Fruit fly (Drosophila melanogaster) whole organism: ENCODE data around the gene CG9515.

ENCODE experiments used
- CG8478 ChIP-seq: fragments of >200 bp; optimal IDR thresholded peaks from 2 replicates; lab custom pipeline; 2018; ENCODE audit warnings: inconsistent platforms
- Dll ChIP-seq: fragments of >200 bp; optimal IDR thresholded peaks from 2 replicates; lab custom pipeline; 2017
- EcR ChIP-seq, 2 experiments: fragments of >200 bp; optimal IDR thresholded peaks; 2 replicates each; lab custom pipeline; 2017; ENCODE audit warnings: missing biosample characterization in 2 of 2, missing genetic modification characterization in 2 of 2, missing genetic modification reagents in 2 of 2
- pan ChIP-seq: fragments of >200 bp; optimal IDR thresholded peaks from 2 replicates; lab custom pipeline; 2017
- psq ChIP-seq: fragments of >200 bp; optimal IDR thresholded peaks from 2 replicates; lab custom pipeline; 2017
- usp ChIP-seq: fragments of >200 bp; optimal IDR thresholded peaks from 2 replicates; lab custom pipeline; 2017; ENCODE audit warnings: missing biosample characterization, missing genetic modification characterization, mixed read lengths

The CG9515 gene

dm6 chr2L:8947989-8948388 is 4.9 kb upstream of the CG9515 start:
- TF ChIP-seq psq (lab: Kevin White, UChicago) (no peak), CG8478 (lab: Kevin White, UChicago) (no peak), pan (lab: Kevin White, UChicago) (no peak), Dll (lab: Kevin White, UChicago) (no peak), EcR (GFP tag; optimal IDR thresholded peaks at IDR 0.05; lab: Kevin White, UChicago) (no peak), usp (no peak)

- no peak for TF ChIP-seq EcR (GFP tag; optimal IDR thresholded peaks at IDR 0.05; lab: Kevin White, UChicago)
- TF ChIP-seq usp, result no peak
- no peak for TF ChIP-seq psq (lab: Kevin White, UChicago)
- TF ChIP-seq pan (lab: Kevin White, UChicago), result no peak
- no peak for TF ChIP-seq CG8478 (lab: Kevin White, UChicago)
- TF ChIP-seq Dll (lab: Kevin White, UChicago), result no peak
These were observed 3.8 kb upstream of the CG9515 start, which contains the start of gene CG46397 for dm6 chr2L:8946718-8947316. TSS of gene CG46397 (plus strand) at chr2L:8947266.

dm6 chr2L:8941736-8942337 is 1.2 kb downstream of the CG9515 start, which contains the start of gene Argl:
TSS of gene Argl (minus strand) at chr2L:8942105.
- TF ChIP-seq Dll (lab: Kevin White, UChicago), result no peak
- TF ChIP-seq usp, result no peak
- no peak for TF ChIP-seq psq (lab: Kevin White, UChicago)
- no peak for TF ChIP-seq EcR (GFP tag; optimal IDR thresholded peaks at IDR 0.05; lab: Kevin White, UChicago)
- no peak for TF ChIP-seq CG8478 (lab: Kevin White, UChicago)
- no peak for TF ChIP-seq pan (lab: Kevin White, UChicago)

dm6 chr2L:8940680-8941079 is 2.4 kb downstream of the CG9515 start:
- TF ChIP-seq pan (lab: Kevin White, UChicago) (no peak), EcR (GFP tag; optimal IDR thresholded peaks at IDR 0.05; lab: Kevin White, UChicago) (no peak), usp (no peak), Dll (lab: Kevin White, UChicago) (no peak), CG8478 (lab: Kevin White, UChicago) (no peak), psq (lab: Kevin White, UChicago) (no peak)

- TF ChIP-seq EcR (GFP tag; optimal IDR thresholded peaks at IDR 0.05; lab: Kevin White, UChicago), result no peak
- TF ChIP-seq CG8478 (lab: Kevin White, UChicago), result no peak
- no peak for TF ChIP-seq pan (lab: Kevin White, UChicago)
- no peak for TF ChIP-seq usp
- no peak for TF ChIP-seq Dll (lab: Kevin White, UChicago)
- no peak for TF ChIP-seq psq (lab: Kevin White, UChicago)
These were observed 5.1 kb downstream of the CG9515 start for dm6 chr2L:8937837-8938413.

dm6 chr2L:8937003-8937402 is 6.1 kb downstream of the CG9515 start, which contains the start of gene Tsp29Fb:
TSS of gene Tsp29Fb (plus strand) at chr2L:8937390.
- TF ChIP-seq EcR (GFP tag; optimal IDR thresholded peaks at IDR 0.05; lab: Kevin White, UChicago) (no peak), Dll (lab: Kevin White, UChicago) (no peak), usp (no peak), psq (lab: Kevin White, UChicago) (no peak), pan (lab: Kevin White, UChicago) (no peak), CG8478 (lab: Kevin White, UChicago) (no peak)

dm6 chr2L:8933710-8934242 is 9.3 kb downstream of the CG9515 start, which contains the start of gene Tsp29Fa:
TSS of gene Tsp29Fa (plus strand) at chr2L:8933962.
- TF ChIP-seq psq (lab: Kevin White, UChicago), result no peak
- TF ChIP-seq usp, result no peak
- no peak for TF ChIP-seq CG8478 (lab: Kevin White, UChicago)
- TF ChIP-seq EcR (GFP tag; optimal IDR thresholded peaks at IDR 0.05; lab: Kevin White, UChicago), result no peak
- no peak for TF ChIP-seq Dll (lab: Kevin White, UChicago)
- TF ChIP-seq pan (lab: Kevin White, UChicago), result no peak

- TF ChIP-seq usp (no peak), pan (lab: Kevin White, UChicago) (no peak), psq (lab: Kevin White, UChicago) (no peak), Dll (lab: Kevin White, UChicago) (no peak), CG8478 (lab: Kevin White, UChicago) (no peak), EcR (GFP tag; optimal IDR thresholded peaks at IDR 0.05; lab: Kevin White, UChicago) (no peak)
These were observed 11.9 kb downstream of the CG9515 start for dm6 chr2L:8931176-8931575.

dm6 chr2L:8923405-8923804 is 19.7 kb downstream of the CG9515 start:
- no peak for TF ChIP-seq CG8478 (lab: Kevin White, UChicago)
- no peak for TF ChIP-seq pan (lab: Kevin White, UChicago)
- no peak for TF ChIP-seq psq (lab: Kevin White, UChicago)
- no peak for TF ChIP-seq usp
- no peak for TF ChIP-seq Dll (lab: Kevin White, UChicago)
- no peak for TF ChIP-seq EcR (GFP tag; optimal IDR thresholded peaks at IDR 0.05; lab: Kevin White, UChicago)

dm6 chr2L:8921934-8922333 is 21.1 kb downstream of the CG9515 start:
- no peak for TF ChIP-seq usp
- TF ChIP-seq pan (lab: Kevin White, UChicago), result no peak
- TF ChIP-seq EcR (GFP tag; optimal IDR thresholded peaks at IDR 0.05; lab: Kevin White, UChicago), result no peak
- no peak for TF ChIP-seq Dll (lab: Kevin White, UChicago)
- TF ChIP-seq psq (lab: Kevin White, UChicago), result no peak
- TF ChIP-seq CG8478 (lab: Kevin White, UChicago), result no peak

- TF ChIP-seq CG8478 (lab: Kevin White, UChicago) (no peak), usp (no peak), psq (lab: Kevin White, UChicago) (no peak), Dll (lab: Kevin White, UChicago) (no peak), EcR (GFP tag; optimal IDR thresholded peaks at IDR 0.05; lab: Kevin White, UChicago) (no peak), pan (lab: Kevin White, UChicago) (no peak)
These were observed 22.8 kb downstream of the CG9515 start for dm6 chr2L:8920294-8920693.
